Fruit fly (Drosophila melanogaster) whole organism, pupa: ENCODE measurements around the gene CG3104.

Source experiments
- EcR ChIP-seq: fragments of 200-800 bp; sonication (Bioruptor generic); optimal IDR thresholded peaks from 3 replicates; lab custom pipeline; 2019; ENCODE audit warnings: missing biosample characterization, missing genetic modification characterization, mild to moderate bottlenecking, moderate library complexity, missing genetic modification reagents
- Pif1A ChIP-seq: fragments of 200-800 bp; sonication (Bioruptor generic); optimal IDR thresholded peaks from 3 replicates; lab custom pipeline; 2016; ENCODE audit warnings: missing biosample characterization, missing genetic modification characterization
- Pif1B ChIP-seq: fragments of 200-800 bp; sonication (Bioruptor generic); optimal IDR thresholded peaks from 3 replicates; lab custom pipeline; 2016; ENCODE audit warnings: missing biosample characterization, missing genetic modification characterization
- fd96Ca ChIP-seq: fragments of 200-800 bp; sonication (Bioruptor generic); IDR thresholded peaks from 3 replicates; pipeline ENCODE4 v1.3.6; 2022; ENCODE audit warnings: missing biosample characterization, missing genetic modification characterization

DNA sequence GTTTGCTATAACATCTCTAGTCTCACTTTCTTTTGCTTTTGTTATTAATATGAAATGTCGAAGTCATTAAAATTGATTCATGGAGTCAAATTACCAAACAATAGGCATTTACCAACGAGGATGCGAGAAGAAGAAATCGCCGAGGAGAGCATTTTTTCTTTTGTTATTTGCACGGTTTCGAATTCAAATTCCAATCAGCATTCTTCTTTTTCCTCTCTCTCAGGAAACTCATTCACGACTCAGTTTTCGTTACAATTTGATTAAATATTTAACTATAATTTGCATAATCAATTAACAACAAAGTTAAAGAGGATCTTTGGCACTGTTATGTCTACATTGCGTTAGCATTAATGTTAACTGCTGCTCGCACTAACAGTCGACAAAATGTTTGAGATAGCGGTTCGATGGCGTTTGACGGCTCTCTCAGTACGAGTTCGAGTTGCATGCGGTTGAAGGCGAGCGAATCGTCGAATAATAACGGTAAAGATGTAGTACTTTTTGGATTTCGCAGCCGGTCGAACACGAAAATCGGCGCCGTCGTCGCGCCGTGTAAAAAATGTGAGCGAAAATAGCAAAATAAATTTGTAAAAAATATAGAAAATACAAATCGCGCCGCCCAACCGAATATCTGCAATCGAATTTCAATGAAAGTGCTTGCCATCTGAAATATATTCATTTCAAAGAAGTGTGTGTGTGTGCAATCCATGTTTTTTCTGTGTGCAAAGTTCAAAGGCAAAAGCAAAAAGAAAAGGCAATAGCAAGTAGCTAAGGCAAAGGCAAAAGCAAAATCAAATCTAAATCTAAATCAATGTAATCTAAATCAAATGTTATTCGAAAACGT lies 32.4 kb upstream of the CG3104 start:
- no peak for TF ChIP-seq EcR
- TF ChIP-seq fd96Ca (GFP tag; lab: Robert Waterston, UW): no peak
- no peak for TF ChIP-seq Pif1A
- peak; percentile 6 for TF ChIP-seq Pif1B (GFP tag; lab: Kevin White, UChicago)
